Fruit fly (Drosophila melanogaster) S2 (cell line): Measurements from ENCODE around the gene CG1622.

Source experiments
- CG8478 ChIP-seq: fragments of >200 bp; optimal IDR thresholded peaks from 2 replicates; lab custom pipeline; 2018
- CTCF ChIP-seq, 2 experiments: fragments of >200 bp; optimal IDR thresholded peaks; 2 replicates each; lab custom pipeline; 2018

The CG1622 gene

dm6 chrX:13302315-13302614 lies 5.4 kb downstream of the CG1622 start, which contains the start of gene CG1764:
CG1764 (minus strand) TSS chrX:13302415.
- TF ChIP-seq CG8478 (lab: Kevin White, UChicago), result no peak
- no peak for TF ChIP-seq CTCF (optimal IDR thresholded peaks at IDR 0.05; lab: Kevin White, UChicago)

dm6 chrX:13302615-13303526 lies 6.0 kb downstream of the CG1622 start:
- no peak for TF ChIP-seq CTCF (optimal IDR thresholded peaks at IDR 0.05; lab: Kevin White, UChicago)
- TF ChIP-seq CG8478 (lab: Kevin White, UChicago), result no peak

- TF ChIP-seq CTCF (optimal IDR thresholded peaks at IDR 0.05; lab: Kevin White, UChicago) (no peak), CG8478 (lab: Kevin White, UChicago) (no peak)
Observed at dm6 chrX:13303527-13303655, 6.5 kb downstream of the CG1622 start, which contains the start of gene IP3K2. IP3K2 (plus strand) TSS chrX:13303633.

DNA sequence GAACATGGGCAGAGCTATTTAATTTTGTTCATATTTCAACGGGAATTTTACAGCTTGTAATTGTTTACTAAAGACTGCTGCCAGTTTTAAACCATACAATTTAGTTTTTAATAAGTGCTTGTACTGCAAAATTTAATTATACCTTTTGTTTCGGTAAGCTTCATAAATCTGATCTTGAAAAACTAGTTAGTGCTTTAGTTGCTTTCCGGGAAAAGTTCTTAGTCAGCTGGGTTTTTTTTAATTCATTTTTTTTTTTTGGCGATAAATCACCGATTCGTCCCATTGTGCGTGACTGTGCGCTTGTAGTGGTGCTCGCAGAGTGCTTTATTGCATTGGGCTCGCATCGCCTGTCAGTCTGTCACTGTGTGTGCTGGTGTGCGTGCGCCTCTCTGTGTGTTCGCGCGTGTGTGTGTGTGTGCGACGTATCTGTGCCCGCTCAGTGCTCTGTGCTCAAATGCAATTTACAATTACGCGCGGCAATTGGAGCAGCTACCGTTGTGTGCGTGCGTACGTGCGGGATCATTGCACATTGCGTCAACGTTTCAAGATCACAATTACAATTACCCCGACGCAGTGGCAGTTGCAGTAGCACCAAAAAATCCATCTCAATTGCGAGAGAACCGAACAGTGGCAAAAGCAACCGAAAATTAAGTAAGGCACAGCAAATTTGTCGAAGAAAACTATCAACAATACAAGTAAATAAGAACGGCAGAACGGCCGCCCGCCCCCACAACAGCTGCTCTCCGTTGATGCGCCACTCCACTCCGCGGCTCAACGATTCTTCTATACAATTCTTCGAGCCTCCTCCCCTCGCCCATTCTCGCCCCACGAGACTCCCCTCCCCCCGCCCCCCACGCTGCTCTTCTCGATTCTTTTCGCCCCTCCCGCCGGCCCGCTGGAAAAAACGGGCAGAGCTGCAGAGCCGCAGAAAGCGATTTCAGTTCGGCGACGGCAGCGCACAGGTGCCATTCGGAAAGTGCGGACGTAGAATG lies 7.1 kb downstream of the CG1622 start:
- TF ChIP-seq CG8478 (lab: Kevin White, UChicago), result no peak
- TF ChIP-seq CTCF (optimal IDR thresholded peaks at IDR 0.05; lab: Kevin White, UChicago), result no peak

dm6 chrX:13305323-13305722 lies 8.4 kb downstream of the CG1622 start:
- TF ChIP-seq CG8478 (lab: Kevin White, UChicago) (no peak), CTCF (optimal IDR thresholded peaks at IDR 0.05; lab: Kevin White, UChicago) (no peak)

- no peak for TF ChIP-seq CG8478 (lab: Kevin White, UChicago)
- no peak for TF ChIP-seq CTCF (optimal IDR thresholded peaks at IDR 0.05; lab: Kevin White, UChicago)
Observed at dm6 chrX:13307189-13307588, 10.3 kb downstream of the CG1622 start.

dm6 chrX:13310764-13311163 lies 13.9 kb downstream of the CG1622 start:
- no peak for TF ChIP-seq CG8478 (lab: Kevin White, UChicago)
- no peak for TF ChIP-seq CTCF (optimal IDR thresholded peaks at IDR 0.05; lab: Kevin White, UChicago)

dm6 chrX:13312200-13312599 lies 15.3 kb downstream of the CG1622 start:
- TF ChIP-seq CG8478 (lab: Kevin White, UChicago), result no peak
- TF ChIP-seq CTCF (optimal IDR thresholded peaks at IDR 0.05; lab: Kevin White, UChicago), result no peak

DNA sequence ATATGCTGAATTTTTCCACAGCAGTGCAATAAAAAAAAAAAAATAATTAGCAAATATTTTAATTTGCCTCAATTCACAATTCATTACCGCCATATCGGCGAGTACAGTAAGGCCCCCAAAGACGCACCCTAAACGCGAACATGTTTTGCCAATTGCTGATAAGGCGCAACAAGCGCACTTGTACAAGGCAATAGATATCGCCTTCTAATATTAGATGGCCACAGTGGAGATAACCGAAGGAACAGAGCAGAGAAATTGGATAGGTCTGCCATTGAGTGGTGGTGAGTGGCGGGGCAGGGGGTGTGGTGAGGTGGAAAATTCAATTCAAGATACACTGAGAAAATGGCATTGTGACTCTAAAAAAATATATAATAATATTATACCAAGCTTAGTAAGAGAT lies 16.3 kb downstream of the CG1622 start:
- TF ChIP-seq CTCF (optimal IDR thresholded peaks at IDR 0.05; lab: Kevin White, UChicago) (no peak), CG8478 (lab: Kevin White, UChicago) (no peak)

DNA sequence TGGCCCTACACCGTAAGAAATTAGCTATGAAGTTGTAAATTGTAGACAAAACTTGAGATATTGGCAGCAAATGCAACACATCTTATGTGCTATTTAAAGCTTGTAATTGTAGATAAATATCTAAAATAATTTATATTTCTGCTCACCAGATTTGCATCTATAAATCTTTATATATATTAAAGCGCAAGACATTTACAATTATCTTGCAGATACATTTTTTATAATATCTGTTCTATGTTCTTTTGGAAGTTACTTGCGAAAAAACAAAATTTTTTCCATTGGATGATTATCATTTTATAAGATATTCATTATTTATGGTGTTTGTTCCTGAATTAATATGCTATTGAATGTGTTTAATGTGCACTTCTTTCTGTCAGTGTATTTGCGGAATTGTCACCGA lies 17.4 kb downstream of the CG1622 start:
- TF ChIP-seq CG8478 (lab: Kevin White, UChicago) (no peak), CTCF (optimal IDR thresholded peaks at IDR 0.05; lab: Kevin White, UChicago) (no peak)

DNA sequence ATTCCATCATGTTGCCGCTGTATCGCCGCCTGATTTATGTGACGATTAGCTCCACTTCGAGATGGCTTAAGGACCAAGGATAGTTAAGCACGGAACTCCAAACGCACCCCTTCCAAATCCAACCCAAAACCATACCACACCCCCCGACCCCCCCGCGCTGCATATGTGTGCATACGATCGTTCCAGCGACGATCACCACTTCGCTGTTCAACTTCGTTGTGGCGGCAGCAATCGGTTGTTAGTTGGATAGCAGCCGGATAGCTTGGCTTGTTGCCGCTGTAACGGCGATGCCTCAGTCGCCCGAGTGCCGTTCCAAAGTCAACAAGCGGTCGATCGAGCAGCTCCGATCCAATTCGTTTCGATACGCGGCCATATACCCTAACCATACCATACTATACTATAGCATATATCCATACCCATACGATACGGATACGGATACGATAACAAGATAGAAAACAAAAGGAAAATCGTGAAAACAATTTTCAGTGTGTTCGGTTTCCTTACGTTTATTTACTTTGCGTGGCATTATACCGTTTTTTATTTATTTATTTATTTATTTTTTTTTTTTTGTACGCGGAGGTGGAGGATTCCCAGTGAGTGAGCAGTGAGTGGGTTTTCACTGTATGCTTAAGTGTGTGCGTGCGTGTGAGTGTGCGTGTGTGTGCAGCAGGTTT lies 18.0 kb downstream of the CG1622 start:
- no peak for TF ChIP-seq CTCF (optimal IDR thresholded peaks at IDR 0.05; lab: Kevin White, UChicago)
- TF ChIP-seq CG8478 (lab: Kevin White, UChicago), result no peak

DNA sequence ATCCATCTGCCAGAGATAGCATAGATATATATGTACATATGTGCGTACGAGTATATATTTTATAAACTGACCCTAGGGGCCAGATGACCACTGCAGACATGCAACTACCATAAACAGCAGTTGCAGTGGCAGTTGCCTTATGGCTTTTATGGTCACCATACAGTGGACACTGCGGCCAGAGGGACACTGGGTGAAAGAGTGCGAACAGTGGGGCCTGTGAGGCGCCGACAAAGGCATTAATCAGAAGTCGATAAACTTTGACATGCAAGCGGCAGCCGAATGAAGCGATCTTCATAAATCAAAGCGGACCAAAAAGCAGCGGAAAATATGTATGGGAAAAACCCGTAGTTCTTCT lies 18.6 kb downstream of the CG1622 start:
- no peak for TF ChIP-seq CG8478 (lab: Kevin White, UChicago)
- TF ChIP-seq CTCF (optimal IDR thresholded peaks at IDR 0.05; lab: Kevin White, UChicago), result no peak

DNA sequence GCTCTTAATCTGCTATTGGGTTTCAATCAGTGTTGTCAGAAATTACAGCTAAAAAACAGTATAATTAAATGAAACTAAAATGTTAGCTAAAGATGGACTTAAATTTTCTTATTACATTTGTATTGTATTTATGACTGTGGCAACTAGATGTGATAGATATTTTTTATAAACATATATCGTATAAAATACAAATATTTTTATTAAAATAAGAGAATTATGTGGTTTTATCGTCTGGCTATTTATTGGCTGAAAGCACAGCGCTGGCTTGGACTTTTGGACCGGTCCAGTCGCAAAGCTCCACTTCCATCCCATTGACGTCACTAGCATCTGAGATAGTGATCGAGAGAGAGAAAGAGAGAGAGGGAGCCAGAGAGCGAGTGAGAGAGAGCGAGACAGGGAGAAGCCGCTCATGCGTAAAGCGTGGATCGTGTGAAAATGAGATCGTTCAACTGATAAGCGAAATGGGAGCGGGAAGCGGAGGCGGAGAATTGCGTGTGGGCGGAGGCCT lies 22.5 kb downstream of the CG1622 start:
- TF ChIP-seq CG8478 (lab: Kevin White, UChicago) (no peak), CTCF (optimal IDR thresholded peaks at IDR 0.05; lab: Kevin White, UChicago) (no peak)

DNA sequence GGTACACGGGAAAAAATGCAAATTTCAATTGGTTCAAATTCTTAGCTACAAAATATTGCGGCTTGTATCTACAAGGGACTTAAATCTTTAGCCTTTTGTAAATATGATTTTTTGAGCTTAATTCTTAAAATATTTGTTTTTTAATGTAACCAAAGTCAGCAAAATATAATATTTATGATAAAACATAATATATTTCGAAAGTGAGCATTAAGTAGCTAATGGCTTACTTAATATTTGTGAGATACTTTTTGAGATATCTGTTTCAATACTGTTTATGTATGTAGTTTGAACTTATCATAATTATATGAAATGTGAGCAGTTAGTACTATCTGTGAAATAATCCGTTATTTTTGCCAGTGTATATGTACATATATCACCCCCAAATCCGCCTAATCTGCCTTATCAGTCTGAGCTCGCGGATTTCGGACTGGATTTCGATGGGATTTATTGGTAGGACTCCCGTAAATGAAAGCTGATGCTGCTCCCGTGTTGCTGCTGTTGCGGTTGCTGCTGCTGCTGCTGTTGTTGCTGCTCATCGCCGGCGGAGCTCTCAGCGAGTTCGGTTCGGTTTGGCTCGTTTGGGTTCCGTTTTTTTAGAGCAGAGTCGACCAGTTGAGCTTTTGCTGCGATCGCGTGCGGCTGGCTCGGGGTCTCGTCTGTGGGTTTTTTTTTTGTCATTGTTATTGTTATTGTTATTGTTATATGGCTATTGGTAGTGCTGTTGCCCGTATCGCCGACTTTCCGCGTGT lies 24.0 kb downstream of the CG1622 start:
- TF ChIP-seq CTCF (optimal IDR thresholded peaks at IDR 0.05; lab: Kevin White, UChicago), result no peak
- TF ChIP-seq CG8478 (lab: Kevin White, UChicago), result no peak
